Fruit fly (Drosophila melanogaster) whole organism, wandering third instar larva: ENCODE results near the gene alpha-Man-Ia.
A peak's percentile ranks its signal among the peaks of the same experiment; 100 is the strongest.

Source experiments
- Abd-B ChIP-seq: fragments of >200 bp; optimal IDR thresholded peaks from 2 replicates; lab custom pipeline; 2017; ENCODE audit warnings: missing biosample characterization, missing genetic modification characterization
- CG32264 ChIP-seq: fragments of 200-800 bp; sonication (Bioruptor generic); optimal IDR thresholded peaks from 2 replicates; lab custom pipeline; 2016; ENCODE audit warnings: missing biosample characterization, missing genetic modification characterization
- CG9705 ChIP-seq: fragments of 200-800 bp; sonication (Bioruptor generic); optimal IDR thresholded peaks from 2 replicates; lab custom pipeline; 2018; ENCODE audit warnings: missing biosample characterization, mild to moderate bottlenecking, missing genetic modification characterization
- CrebA ChIP-seq: fragments of 200-800 bp; sonication (Bioruptor generic); optimal IDR thresholded peaks from 2 replicates; lab custom pipeline; 2016; ENCODE audit warnings: missing biosample characterization, mild to moderate bottlenecking, missing genetic modification characterization, borderline replicate concordance
- Dfd ChIP-seq: fragments of >200 bp; optimal IDR thresholded peaks from 2 replicates; lab custom pipeline; 2017; ENCODE audit warnings: missing biosample characterization, missing genetic modification characterization
- Dif ChIP-seq: fragments of 200-275, 200-300 bp; sonication (Bioruptor generic); optimal IDR thresholded peaks from 2 replicates; lab custom pipeline; 2018; ENCODE audit warnings: missing biosample characterization, missing genetic modification characterization; ENCODE audit not compliant: partially characterized antibody
- GATAd ChIP-seq: sonication (Bioruptor generic); optimal IDR thresholded peaks from 2 replicates; lab custom pipeline; 2016; ENCODE audit warnings: missing biosample characterization, missing genetic modification characterization
- HLH106 ChIP-seq: fragments of 200-800 bp; optimal IDR thresholded peaks from 3 replicates; lab custom pipeline; 2019; ENCODE audit warnings: missing biosample characterization, mild to moderate bottlenecking, missing genetic modification characterization, moderate library complexity
- Hnf4 ChIP-seq: fragments of 200-800 bp; sonication (Bioruptor generic); optimal IDR thresholded peaks from 2 replicates; lab custom pipeline; 2016; ENCODE audit warnings: missing biosample characterization, mild to moderate bottlenecking, missing genetic modification characterization
- Hr78 ChIP-seq: fragments of >200 bp; optimal IDR thresholded peaks from 2 replicates; lab custom pipeline; 2017; ENCODE audit warnings: missing biosample characterization, missing genetic modification characterization
- Hr83 ChIP-seq: fragments of 200-300 bp; sonication (Bioruptor generic); optimal IDR thresholded peaks from 2 replicates; lab custom pipeline; 2016; ENCODE audit warnings: missing biosample characterization, mild to moderate bottlenecking, missing genetic modification characterization, moderate library complexity; ENCODE audit not compliant: poor library complexity, severe bottlenecking
- Jra ChIP-seq: sonication (Bioruptor generic); optimal IDR thresholded peaks from 2 replicates; lab custom pipeline; 2016; ENCODE audit warnings: missing biosample characterization, missing genetic modification characterization
- Mio ChIP-seq: sonication (Bioruptor generic); optimal IDR thresholded peaks from 2 replicates; lab custom pipeline; 2016; ENCODE audit warnings: missing biosample characterization, missing genetic modification characterization
- Myc ChIP-seq: fragments of >200 bp; optimal IDR thresholded peaks from 2 replicates; lab custom pipeline; 2017
- N ChIP-seq: fragments of >200 bp; optimal IDR thresholded peaks from 2 replicates; lab custom pipeline; 2018; ENCODE audit warnings: missing biosample characterization, missing external identifiers, missing genetic modification characterization
- OdsH ChIP-seq: fragments of 200-800 bp; sonication (Bioruptor generic); optimal IDR thresholded peaks from 2 replicates; lab custom pipeline; 2016; ENCODE audit warnings: missing biosample characterization, mild to moderate bottlenecking, missing genetic modification characterization
- Rel ChIP-seq, 2 experiments: fragments of 200-800 bp; sonication (Bioruptor generic) in 1 of 2; optimal IDR thresholded peaks; 2 replicates in 1 of 2; 3 replicates in 1 of 2; lab custom pipeline; 2016 to 2019; ENCODE audit warnings: mild to moderate bottlenecking in 2 of 2, missing biosample characterization in 2 of 2, missing genetic modification characterization in 2 of 2, moderate library complexity in 1 of 2
- Sp1 ChIP-seq: fragments of 200-800 bp; sonication (Bioruptor generic); optimal IDR thresholded peaks from 3 replicates; lab custom pipeline; 2019; ENCODE audit warnings: missing biosample characterization, mild to moderate bottlenecking, missing genetic modification characterization, moderate library complexity
- Vsx2 ChIP-seq: fragments of 200-300, 225-300 bp; sonication (Bioruptor generic); optimal IDR thresholded peaks from 2 replicates; lab custom pipeline; 2018; ENCODE audit warnings: missing biosample characterization, missing genetic modification characterization; ENCODE audit not compliant: partially characterized antibody
- br ChIP-seq: fragments of 200-800 bp; sonication (Bioruptor generic); optimal IDR thresholded peaks from 2 replicates; lab custom pipeline; 2016; ENCODE audit warnings: missing biosample characterization, missing genetic modification characterization
- brk ChIP-seq: fragments of 200-800 bp; sonication (Bioruptor generic); optimal IDR thresholded peaks from 2 replicates; lab custom pipeline; 2016; ENCODE audit warnings: missing biosample characterization, mild to moderate bottlenecking, missing genetic modification characterization
- dl ChIP-seq, 2 experiments: fragments of 175-275, 200-275 bp in 1 of 2; fragments of 200-275 bp in 1 of 2; sonication (Bioruptor generic); optimal IDR thresholded peaks; lab custom pipeline; 2018; ENCODE audit warnings: mild to moderate bottlenecking in 2 of 2, missing biosample characterization in 2 of 2, missing genetic modification characterization in 2 of 2, moderate library complexity in 2 of 2; ENCODE audit not compliant: partially characterized antibody in 2 of 2, insufficient read depth in 1 of 2
- dmrt93B ChIP-seq: fragments of 200-800 bp; sonication (Bioruptor generic); optimal IDR thresholded peaks from 2 replicates; lab custom pipeline; 2018; ENCODE audit warnings: missing biosample characterization, mild to moderate bottlenecking, missing genetic modification characterization
- dsf ChIP-seq: sonication (Bioruptor generic); optimal IDR thresholded peaks from 2 replicates; lab custom pipeline; 2016; ENCODE audit warnings: missing biosample characterization, missing genetic modification characterization, borderline replicate concordance
- ey ChIP-seq: fragments of 200-800 bp; sonication (Bioruptor generic); optimal IDR thresholded peaks from 2 replicates; lab custom pipeline; 2016; ENCODE audit warnings: missing biosample characterization, missing genetic modification characterization
- foxo ChIP-seq, 2 experiments: fragments of 200-800 bp; sonication (Bioruptor generic); optimal IDR thresholded peaks; 2 replicates in 1 of 2; 3 replicates in 1 of 2; lab custom pipeline; 2016 to 2017; ENCODE audit warnings: missing biosample characterization in 2 of 2, missing genetic modification characterization in 2 of 2
- fru ChIP-seq: fragments of 200-800 bp; sonication (Bioruptor generic); optimal IDR thresholded peaks from 3 replicates; lab custom pipeline; 2016; ENCODE audit warnings: missing biosample characterization, mild to moderate bottlenecking, missing genetic modification characterization
- h ChIP-seq: fragments of 200-800 bp; sonication (Bioruptor generic); optimal IDR thresholded peaks from 3 replicates; lab custom pipeline; 2016; ENCODE audit warnings: missing biosample characterization, mild to moderate bottlenecking, missing genetic modification characterization
- jim ChIP-seq: fragments of 175-275, 200-325 bp; sonication (Bioruptor generic); optimal IDR thresholded peaks from 2 replicates; lab custom pipeline; 2016; ENCODE audit warnings: missing biosample characterization, mild to moderate bottlenecking, missing genetic modification characterization
- lola ChIP-seq: fragments of >200 bp; optimal IDR thresholded peaks from 2 replicates; lab custom pipeline; 2017; ENCODE audit warnings: missing biosample characterization, missing genetic modification characterization
- pan ChIP-seq: fragments of >200 bp; optimal IDR thresholded peaks from 2 replicates; lab custom pipeline; 2017
- psq ChIP-seq: fragments of 200-800 bp; sonication (Bioruptor generic); optimal IDR thresholded peaks from 3 replicates; lab custom pipeline; 2017; ENCODE audit warnings: missing biosample characterization, mild to moderate bottlenecking, missing genetic modification characterization, moderate library complexity
- rgr ChIP-seq: fragments of 200-800 bp; sonication (Bioruptor generic); optimal IDR thresholded peaks from 3 replicates; lab custom pipeline; 2016; ENCODE audit warnings: missing biosample characterization, mild to moderate bottlenecking, missing genetic modification characterization
- sage ChIP-seq: fragments of 200-800 bp; sonication (Bioruptor generic); optimal IDR thresholded peaks from 2 replicates; lab custom pipeline; 2016; ENCODE audit warnings: missing biosample characterization, mild to moderate bottlenecking, missing genetic modification characterization
- sv ChIP-seq: fragments of 200-800 bp; sonication (Bioruptor generic); optimal IDR thresholded peaks from 3 replicates; lab custom pipeline; 2016; ENCODE audit warnings: missing biosample characterization, missing genetic modification characterization
- tai ChIP-seq: sonication (Bioruptor generic); optimal IDR thresholded peaks from 2 replicates; lab custom pipeline; 2016; ENCODE audit warnings: missing biosample characterization, missing genetic modification characterization
- usp ChIP-seq: fragments of >200 bp; optimal IDR thresholded peaks from 2 replicates; lab custom pipeline; 2017; ENCODE audit warnings: missing biosample characterization, missing genetic modification characterization
- woc ChIP-seq: sonication (Bioruptor generic); optimal IDR thresholded peaks from 2 replicates; lab custom pipeline; 2016; ENCODE audit warnings: missing biosample characterization, mild to moderate bottlenecking, missing genetic modification characterization

Gene alpha-Man-Ia

dm6 chrX:10364556-10365227, 38.9 kb upstream of the alpha-Man-Ia start:
- TF ChIP-seq brk = no peak
- peak; percentile 52 for TF ChIP-seq Jra (GFP tag; lab: Kevin White, UChicago)
- no peak for TF ChIP-seq sage (GFP tag; lab: Kevin White, UChicago)
- no peak for TF ChIP-seq CG32264 (GFP tag; lab: Kevin White, UChicago)
- no peak for TF ChIP-seq usp
- TF ChIP-seq rgr (GFP tag; lab: Kevin White, UChicago) = no peak
- no peak for TF ChIP-seq Hr78
- no peak for TF ChIP-seq Dif (GFP tag; lab: Kevin White, UChicago)
- no peak for TF ChIP-seq dmrt93B (GFP tag; lab: Kevin White, UChicago)
- no peak for TF ChIP-seq OdsH (GFP tag; lab: Kevin White, UChicago)
- peak; percentile 29 for TF ChIP-seq fru
- TF ChIP-seq lola = no peak
- TF ChIP-seq h = peak; percentile 45
- TF ChIP-seq Dfd (GFP tag; lab: Kevin White, UChicago) = no peak
- no peak for TF ChIP-seq Mio
- peak; percentile 11 for TF ChIP-seq psq
- no peak for TF ChIP-seq tai (GFP tag; lab: Kevin White, UChicago)
- TF ChIP-seq Sp1 (GFP tag; lab: Kevin White, UChicago) = no peak
- TF ChIP-seq Myc = no peak
- no peak for TF ChIP-seq HLH106 (tag; lab: Kevin White, UChicago)
- TF ChIP-seq Rel (GFP tag; optimal IDR thresholded peaks at IDR 0.05; lab: Kevin White, UChicago) = no peak
- no peak for TF ChIP-seq Rel (tag; optimal IDR thresholded peaks at IDR 0.05; lab: Kevin White, UChicago)
- peak; percentile 46 for TF ChIP-seq br (GFP tag; lab: Kevin White, UChicago)
- TF ChIP-seq jim (GFP tag; lab: Kevin White, UChicago) = no peak
- TF ChIP-seq Hr83 (GFP tag; lab: Kevin White, UChicago) = peak; percentile 0
- no peak for TF ChIP-seq sv
- no peak for TF ChIP-seq dsf (GFP tag; lab: Kevin White, UChicago)
- TF ChIP-seq Hnf4 = no peak
- TF ChIP-seq GATAd (GFP tag; lab: Kevin White, UChicago) = no peak
- no peak for TF ChIP-seq pan
- no peak for TF ChIP-seq dl (GFP tag; optimal IDR thresholded peaks at IDR 0.05; lab: Kevin White, UChicago; ENCODE audit: insufficient read depth in 1 of 2, partially characterized antibody in 2 of 2)
- TF ChIP-seq ey (GFP tag; lab: Kevin White, UChicago) = no peak
- no peak for TF ChIP-seq woc
- no peak for TF ChIP-seq Vsx2 (GFP tag; lab: Kevin White, UChicago)
- TF ChIP-seq foxo (GFP tag; optimal IDR thresholded peaks at IDR 0.05; lab: Kevin White, UChicago) = peak in 1 of 2 experiments; percentile 13
- TF ChIP-seq Abd-B (GFP tag; lab: Kevin White, UChicago) = no peak
- no peak for TF ChIP-seq CrebA (GFP tag; lab: Kevin White, UChicago)
- no peak for TF ChIP-seq CG9705 (GFP tag; lab: Kevin White, UChicago)
- TF ChIP-seq N (GFP tag; lab: Kevin White, UChicago) = no peak

dm6 chrX:10362557-10363366, 37.0 kb upstream of the alpha-Man-Ia start:
- TF ChIP-seq sv (peak; percentile 37), sage (GFP tag; lab: Kevin White, UChicago) (no peak), Dfd (GFP tag; lab: Kevin White, UChicago) (no peak), tai (GFP tag; lab: Kevin White, UChicago) (no peak), brk (no peak), Hnf4 (no peak), woc (peak; percentile 5), ey (GFP tag; lab: Kevin White, UChicago) (peak; percentile 46), Mio (no peak), Rel (GFP tag; optimal IDR thresholded peaks at IDR 0.05; lab: Kevin White, UChicago) (no peak), Rel (tag; optimal IDR thresholded peaks at IDR 0.05; lab: Kevin White, UChicago) (no peak), foxo (GFP tag; optimal IDR thresholded peaks at IDR 0.05; lab: Kevin White, UChicago) (peak in 1 of 2 experiments; percentile 69), Sp1 (GFP tag; lab: Kevin White, UChicago) (peak; percentile 51), dmrt93B (GFP tag; lab: Kevin White, UChicago) (peak; percentile 26), Vsx2 (GFP tag; lab: Kevin White, UChicago) (no peak), Hr78 (no peak), N (GFP tag; lab: Kevin White, UChicago) (no peak), lola (no peak), h (peak; percentile 62), Myc (no peak), CrebA (GFP tag; lab: Kevin White, UChicago) (no peak), dl (GFP tag; optimal IDR thresholded peaks at IDR 0.05; lab: Kevin White, UChicago; ENCODE audit: insufficient read depth in 1 of 2, partially characterized antibody in 2 of 2) (no peak), psq (peak; percentile 40), OdsH (GFP tag; lab: Kevin White, UChicago) (peak; percentile 33), Dif (GFP tag; lab: Kevin White, UChicago) (no peak), rgr (GFP tag; lab: Kevin White, UChicago) (peak; percentile 54), dsf (GFP tag; lab: Kevin White, UChicago) (no peak), GATAd (GFP tag; lab: Kevin White, UChicago) (no peak), usp (no peak), fru (peak; percentile 74), CG9705 (GFP tag; lab: Kevin White, UChicago) (no peak), Jra (GFP tag; lab: Kevin White, UChicago) (no peak), Abd-B (GFP tag; lab: Kevin White, UChicago) (no peak), CG32264 (GFP tag; lab: Kevin White, UChicago) (no peak), pan (no peak), Hr83 (GFP tag; lab: Kevin White, UChicago) (no peak), br (GFP tag; lab: Kevin White, UChicago) (peak; percentile 49), jim (GFP tag; lab: Kevin White, UChicago) (no peak), HLH106 (tag; lab: Kevin White, UChicago) (peak; percentile 29)
- TF ChIP-seq, all 38 proteins: peak for 13
